Fruit fly (Drosophila melanogaster) whole organism, embryonic: Measurements from ENCODE around the gene spz3.

Source experiments
- Ada2b ChIP-seq: fragments of 200-800 bp; sonication (Bioruptor generic); IDR thresholded peaks from 2 replicates; pipeline ENCODE4 v1.3.6; 2022; ENCODE audit warnings: missing biosample characterization, missing genetic modification characterization
- Atf3 ChIP-seq: fragments of 200-800 bp; sonication (Bioruptor generic); optimal IDR thresholded peaks from 3 replicates; lab custom pipeline; 2016; ENCODE audit warnings: missing biosample characterization, missing genetic modification characterization
- BEAF-32 ChIP-seq: fragments of 200-800 bp; sonication (Bioruptor generic); optimal IDR thresholded peaks from 3 replicates; lab custom pipeline; 2017; ENCODE audit warnings: missing biosample characterization, missing genetic modification characterization, mild to moderate bottlenecking, moderate library complexity, missing genetic modification reagents
- CG10654 ChIP-seq: fragments of 200-800 bp; sonication (Bioruptor generic); optimal IDR thresholded peaks from 2 replicates; lab custom pipeline; 2016; ENCODE audit warnings: missing biosample characterization, missing genetic modification characterization
- CG11456 ChIP-seq: fragments of 200-800 bp; sonication (Bioruptor generic); IDR thresholded peaks from 3 replicates; pipeline ENCODE4 v1.3.6; 2022; ENCODE audit warnings: missing biosample characterization, missing genetic modification characterization
- CG11560 ChIP-seq: fragments of 200-800 bp; sonication (Bioruptor generic); IDR thresholded peaks from 3 replicates; pipeline ENCODE4 v1.3.6; 2022; ENCODE audit warnings: missing biosample characterization, missing genetic modification characterization
- CG1233 ChIP-seq: fragments of 200-800 bp; sonication (Bioruptor generic); optimal IDR thresholded peaks from 4 replicates; lab custom pipeline; 2018; ENCODE audit warnings: missing biosample characterization, mild to moderate bottlenecking, missing genetic modification characterization
- CG12391 ChIP-seq: fragments of 200-800 bp; sonication (Bioruptor generic); optimal IDR thresholded peaks from 3 replicates; lab custom pipeline; 2018; ENCODE audit warnings: missing biosample characterization, mild to moderate bottlenecking, missing genetic modification characterization, moderate library complexity
- CG12659 ChIP-seq: fragments of 200-800 bp; sonication (Bioruptor generic); optimal IDR thresholded peaks from 3 replicates; lab custom pipeline; 2017; ENCODE audit warnings: mild to moderate bottlenecking, missing biosample characterization, missing genetic modification reagents, missing genetic modification characterization
- CG15011 ChIP-seq: fragments of 200-800 bp; sonication (Bioruptor generic); optimal IDR thresholded peaks from 3 replicates; lab custom pipeline; 2018; ENCODE audit warnings: missing biosample characterization, mild to moderate bottlenecking, missing genetic modification characterization
- CG1602 ChIP-seq: fragments of 200-800 bp; sonication (Bioruptor generic); optimal IDR thresholded peaks from 3 replicates; lab custom pipeline; 2016; ENCODE audit warnings: missing biosample characterization, missing genetic modification characterization
- CG1603 ChIP-seq: fragments of 200-800 bp; sonication (Bioruptor generic); optimal IDR thresholded peaks from 2 replicates; lab custom pipeline; 2019; ENCODE audit warnings: missing biosample characterization, mild to moderate bottlenecking, missing genetic modification characterization, moderate library complexity
- CG16779 ChIP-seq: fragments of 200-800 bp; sonication (Bioruptor generic); IDR thresholded peaks from 2 replicates; pipeline ENCODE4 v1.3.6; 2022; ENCODE audit warnings: missing biosample characterization, missing genetic modification characterization
- CG16863 ChIP-seq: fragments of 200-800 bp; sonication (Bioruptor generic); optimal IDR thresholded peaks from 3 replicates; lab custom pipeline; 2016; ENCODE audit warnings: missing biosample characterization, missing genetic modification characterization
- CG17186 ChIP-seq: fragments of 200-800 bp; sonication (Bioruptor generic); optimal IDR thresholded peaks from 3 replicates; lab custom pipeline; 2017; ENCODE audit warnings: missing biosample characterization, missing genetic modification reagents, missing genetic modification characterization
- CG17361 ChIP-seq: fragments of 200-800 bp; sonication (Bioruptor generic); IDR thresholded peaks from 3 replicates; pipeline ENCODE4 v1.3.6; 2022; ENCODE audit warnings: missing biosample characterization, missing genetic modification characterization
- CG2889 ChIP-seq: fragments of 200-800 bp; sonication (Bioruptor generic); IDR thresholded peaks from 3 replicates; pipeline ENCODE4 v1.3.6; 2022; ENCODE audit warnings: missing biosample characterization, missing genetic modification characterization
- CG30403 ChIP-seq: fragments of 200-800 bp; sonication (Bioruptor generic); optimal IDR thresholded peaks from 3 replicates; lab custom pipeline; 2016; ENCODE audit warnings: missing biosample characterization, missing genetic modification characterization
- CG31365 ChIP-seq: fragments of 200-800 bp; sonication (Bioruptor generic); optimal IDR thresholded peaks from 2 replicates; lab custom pipeline; 2018; ENCODE audit warnings: missing biosample characterization, mild to moderate bottlenecking, missing genetic modification characterization
- CG32532 ChIP-seq: fragments of 200-800 bp; sonication (Bioruptor generic); IDR thresholded peaks from 2 replicates; pipeline ENCODE4 v1.3.6; 2022; ENCODE audit warnings: missing biosample characterization, missing genetic modification characterization
- CG3281 ChIP-seq: fragments of 200-800 bp; sonication (Bioruptor generic); optimal IDR thresholded peaks from 3 replicates; lab custom pipeline; 2017; ENCODE audit warnings: missing biosample characterization, mild to moderate bottlenecking, missing genetic modification characterization
- CG34224 ChIP-seq: fragments of 200-800 bp; sonication (Bioruptor generic); IDR thresholded peaks from 3 replicates; pipeline ENCODE4 v1.3.6; 2022; ENCODE audit warnings: missing biosample characterization, missing genetic modification characterization; ENCODE audit not compliant: partially characterized antibody
- CG7271 ChIP-seq: fragments of 200-800 bp; sonication (Bioruptor generic); optimal IDR thresholded peaks from 2 replicates; lab custom pipeline; 2018; ENCODE audit warnings: missing biosample characterization, mild to moderate bottlenecking, missing genetic modification characterization, moderate library complexity
- CG9932 ChIP-seq: fragments of 200-800 bp; sonication (Bioruptor generic); IDR thresholded peaks from 2 replicates; pipeline ENCODE4 v1.3.6; 2022; ENCODE audit warnings: missing biosample characterization, missing genetic modification characterization
- Doc2 ChIP-seq: fragments of 200-800 bp; sonication (Bioruptor generic); IDR thresholded peaks from 2 replicates; pipeline ENCODE4 v1.3.6; 2022; ENCODE audit warnings: missing biosample characterization, missing genetic modification characterization
- HLH54F ChIP-seq: fragments of 200-800 bp; sonication (Bioruptor generic); optimal IDR thresholded peaks from 3 replicates; lab custom pipeline; 2016; ENCODE audit warnings: missing biosample characterization, missing genetic modification characterization
- Hmr ChIP-seq: fragments of 200-800 bp; sonication (Bioruptor generic); optimal IDR thresholded peaks from 3 replicates; lab custom pipeline; 2017; ENCODE audit warnings: mild to moderate bottlenecking, missing biosample characterization, missing genetic modification reagents, missing genetic modification characterization
- Rx ChIP-seq: fragments of 200-800 bp; sonication (Bioruptor generic); IDR thresholded peaks from 2 replicates; pipeline ENCODE4 v1.3.6; 2022; ENCODE audit warnings: missing biosample characterization, missing genetic modification characterization
- Scr ChIP-seq: fragments of 200-800 bp; sonication (Bioruptor generic); IDR thresholded peaks from 2 replicates; pipeline ENCODE4 v1.3.6; 2022; ENCODE audit warnings: missing biosample characterization, missing genetic modification characterization; ENCODE audit not compliant: partially characterized antibody
- Stat92E ChIP-seq, 3 experiments: fragments of >200 bp in 2 of 3; fragments of 200-800 bp in 1 of 3; sonication (Bioruptor generic) in 1 of 3; optimal IDR thresholded peaks; 2 replicates each; lab custom pipeline; 2017 to 2019; ENCODE audit warnings: missing biosample characterization in 3 of 3, missing genetic modification characterization in 3 of 3, mild to moderate bottlenecking in 1 of 3, moderate library complexity in 1 of 3
- Vsx1 ChIP-seq: fragments of 200-800 bp; sonication (Bioruptor generic); optimal IDR thresholded peaks from 2 replicates; lab custom pipeline; 2017; ENCODE audit warnings: missing biosample characterization, mild to moderate bottlenecking, missing genetic modification characterization, missing genetic modification reagents
- bab2 ChIP-seq: fragments of 200-800 bp; sonication (Bioruptor generic); optimal IDR thresholded peaks from 2 replicates; lab custom pipeline; 2016; ENCODE audit warnings: missing biosample characterization, missing genetic modification characterization
- bbx ChIP-seq: fragments of 200-800 bp; sonication (Bioruptor generic); IDR thresholded peaks from 2 replicates; pipeline ENCODE4 v1.3.6; 2022; ENCODE audit warnings: missing biosample characterization, missing genetic modification characterization; ENCODE audit not compliant: partially characterized antibody
- br ChIP-seq: fragments of >200 bp; optimal IDR thresholded peaks from 2 replicates; lab custom pipeline; 2017
- btn ChIP-seq: fragments of 200-800 bp; sonication (Bioruptor generic); optimal IDR thresholded peaks from 2 replicates; lab custom pipeline; 2016; ENCODE audit warnings: missing biosample characterization, missing genetic modification characterization
- chinmo ChIP-seq: fragments of 200-800 bp; sonication (Bioruptor generic); IDR thresholded peaks from 4 replicates; pipeline ENCODE4 v1.3.6; 2022; ENCODE audit warnings: missing biosample characterization, missing genetic modification characterization; ENCODE audit not compliant: partially characterized antibody
- dan ChIP-seq: fragments of 200-800 bp; sonication (Bioruptor generic); IDR thresholded peaks from 2 replicates; pipeline ENCODE4 v1.3.6; 2022; ENCODE audit warnings: missing biosample characterization, missing genetic modification characterization
- dati ChIP-seq: fragments of 200-800 bp; sonication (Bioruptor generic); IDR thresholded peaks from 2 replicates; pipeline ENCODE4 v1.3.6; 2022; ENCODE audit warnings: missing biosample characterization, missing genetic modification characterization
- emc ChIP-seq: fragments of 200-800 bp; sonication (Bioruptor generic); optimal IDR thresholded peaks from 2 replicates; lab custom pipeline; 2016; ENCODE audit warnings: missing biosample characterization, missing genetic modification characterization
- en ChIP-seq: fragments of 200-800 bp; sonication (Bioruptor generic); optimal IDR thresholded peaks from 2 replicates; lab custom pipeline; 2016; ENCODE audit warnings: missing biosample characterization, missing genetic modification characterization
- her ChIP-seq: fragments of 200-800 bp; sonication (Bioruptor generic); optimal IDR thresholded peaks from 2 replicates; lab custom pipeline; 2016; ENCODE audit warnings: missing biosample characterization, missing genetic modification characterization
- hth ChIP-seq: fragments of >200 bp; optimal IDR thresholded peaks from 2 replicates; lab custom pipeline; 2017; ENCODE audit warnings: inconsistent platforms
- lov ChIP-seq, 2 experiments: fragments of 200-800 bp in 1 of 2; fragments of >200 bp in 1 of 2; sonication (Bioruptor generic) in 1 of 2; IDR thresholded peaks in 1 of 2; optimal IDR thresholded peaks in 1 of 2; 2 replicates in 1 of 2; 3 replicates in 1 of 2; pipeline versions ENCODE4 v1.3.6 to Lab custom; 2017 to 2022; ENCODE audit warnings: missing biosample characterization in 1 of 2, missing genetic modification characterization in 1 of 2
- odd ChIP-seq: fragments of 200-800 bp; sonication (Bioruptor generic); optimal IDR thresholded peaks from 2 replicates; lab custom pipeline; 2017; ENCODE audit warnings: missing biosample characterization, mild to moderate bottlenecking, missing genetic modification characterization
- run ChIP-seq: fragments of 200-800 bp; sonication (Bioruptor generic); optimal IDR thresholded peaks from 3 replicates; lab custom pipeline; 2018; ENCODE audit warnings: missing biosample characterization, mild to moderate bottlenecking, missing genetic modification characterization
- salm ChIP-seq: fragments of 200-800 bp; sonication (Bioruptor generic); optimal IDR thresholded peaks from 2 replicates; lab custom pipeline; 2018; ENCODE audit warnings: missing biosample characterization, mild to moderate bottlenecking, missing genetic modification characterization
- sna ChIP-seq: fragments of 200-800 bp; sonication (Bioruptor generic); IDR thresholded peaks from 2 replicates; pipeline ENCODE4 v1.3.6; 2022; ENCODE audit warnings: missing biosample characterization, missing genetic modification characterization; ENCODE audit not compliant: partially characterized antibody
- tna ChIP-seq: fragments of 200-800 bp; sonication (Bioruptor generic); IDR thresholded peaks from 2 replicates; pipeline ENCODE4 v1.3.6; 2022; ENCODE audit warnings: missing biosample characterization, missing genetic modification characterization; ENCODE audit not compliant: partially characterized antibody
- unc-4 ChIP-seq: fragments of 200-800 bp; sonication (Bioruptor generic); IDR thresholded peaks from 2 replicates; pipeline ENCODE4 v1.3.6; 2022; ENCODE audit warnings: missing biosample characterization, missing genetic modification characterization; ENCODE audit not compliant: partially characterized antibody
- vvl ChIP-seq: fragments of 200-800 bp; sonication (Bioruptor generic); IDR thresholded peaks from 2 replicates; pipeline ENCODE4 v1.3.6; 2022; ENCODE audit warnings: missing biosample characterization, missing genetic modification characterization
- wor ChIP-seq: fragments of 200-800 bp; sonication (Bioruptor generic); IDR thresholded peaks from 2 replicates; pipeline ENCODE4 v1.3.6; 2022; ENCODE audit warnings: missing biosample characterization, missing genetic modification characterization

spz3 gene

dm6 chr2L:7885952-7886351 lies 6.6 kb upstream of the spz3 start (continued):
- TF ChIP-seq CG2889 (no peak), CG12391 (tag; lab: Kevin White, UChicago) (no peak), her (GFP tag; lab: Kevin White, UChicago) (no peak), run (tag; lab: Kevin White, UChicago) (no peak), CG31365 (no peak), CG15011 (no peak), Hmr (no peak), br (lab: Kevin White, UChicago) (no peak), unc-4 (peak; percentile 67), odd (GFP tag; lab: Kevin White, UChicago) (no peak), btn (GFP tag; lab: Kevin White, UChicago) (no peak), Rx (GFP tag; lab: Robert Waterston, UW) (no peak), CG30403 (GFP tag; lab: Kevin White, UChicago) (no peak), dan (GFP tag; lab: Robert Waterston, UW) (no peak), CG1603 (tag; lab: Kevin White, UChicago) (peak; percentile 18), Atf3 (no peak), CG34224 (peak; percentile 72), CG9932 (GFP tag; lab: Robert Waterston, UW) (no peak), CG11456 (no peak), CG17361 (no peak), CG3281 (no peak), CG10654 (GFP tag; lab: Kevin White, UChicago) (no peak), wor (GFP tag; lab: Robert Waterston, UW) (no peak), tna (peak; percentile 26; the same call in 1 of the 2 replicates), CG7271 (tag; lab: Kevin White, UChicago) (no peak), CG16779 (GFP tag; lab: Robert Waterston, UW) (no peak), CG16863 (GFP tag; lab: Kevin White, UChicago) (no peak), Scr (peak; percentile 65), CG17186 (no peak), emc (no peak), Stat92E (GFP tag; optimal IDR thresholded peaks at IDR 0.05; lab: Kevin White, UChicago) (no peak), hth (lab: Kevin White, UChicago) (no peak), dati (GFP tag; lab: Robert Waterston, UW) (no peak), Vsx1 (GFP tag; lab: Kevin White, UChicago) (no peak), sna (GFP tag; lab: Robert Waterston, UW) (peak; percentile 73), HLH54F (GFP tag; lab: Kevin White, UChicago) (no peak), en (GFP tag; lab: Kevin White, UChicago) (no peak), CG1602 (GFP tag; lab: Kevin White, UChicago) (no peak), CG1233 (no peak), vvl (GFP tag; lab: Robert Waterston, UW) (no peak), bab2 (no peak), lov (optimal IDR thresholded peaks at IDR 0.05; lab: Kevin White, UChicago) (no peak), lov (GFP tag; IDR thresholded peaks at IDR 0.05; lab: Robert Waterston, UW) (no peak), CG12659 (GFP tag; lab: Kevin White, UChicago) (no peak), salm (tag; lab: Kevin White, UChicago) (no peak), bbx (GFP tag; lab: Robert Waterston, UW) (peak; percentile 80), Ada2b (no peak), chinmo (0 out of 4 replicates have a peak, but pooled peaks have one; percentile 64), CG32532 (no peak), Doc2 (no peak), BEAF-32 (GFP tag; lab: Kevin White, UChicago) (peak; percentile 71), CG11560 (tag; lab: Robert Waterston, UW) (no peak)
